Worm (Caenorhabditis elegans) whole organism, mixed stage, embryonic: ENCODE data around the gene cutl-16.

Source experiments
- drap-1 ChIP-seq: fragments of 200-800 bp; sonication (Bioruptor generic); optimal IDR thresholded peaks from 3 replicates; lab custom pipeline; 2018; ENCODE audit warnings: mild to moderate bottlenecking, missing genetic modification characterization, missing compliant biosample characterization
- nhr-28 ChIP-seq: fragments of 150-350 bp; optimal IDR thresholded peaks from 2 replicates; lab custom pipeline; 2014; ENCODE audit warnings: missing biosample characterization, missing genetic modification characterization
- unc-120 ChIP-seq: sonication (generic microtip); optimal IDR thresholded peaks from 2 replicates; lab custom pipeline; 2017; ENCODE audit warnings: missing genetic modification characterization, missing compliant biosample characterization; ENCODE audit not compliant: poor library complexity, severe bottlenecking

- TF ChIP-seq nhr-28 (tag; lab: Kevin White, UChicago) (no peak), unc-120 (tag; lab: Kevin White, UChicago) (no peak), drap-1 (GFP tag; lab: Kevin White, UChicago) (no peak)
Observed at ce11 chrII:6482762-6483161, 41.5 kb downstream of the cutl-16 start.
